Worm (Caenorhabditis elegans) whole organism, early embryonic: ENCODE results near the gene F49C5.3.

ENCODE experiments used
- B0310.2 ChIP-seq: sonication (generic microtip); optimal IDR thresholded peaks from 2 replicates; lab custom pipeline; 2016; ENCODE audit warnings: mild to moderate bottlenecking, missing genetic modification characterization, missing compliant biosample characterization
- F13C5.2 ChIP-seq: sonication (generic microtip); optimal IDR thresholded peaks from 2 replicates; lab custom pipeline; 2017; ENCODE audit warnings: mild to moderate bottlenecking, missing genetic modification characterization, inconsistent platforms, missing compliant biosample characterization
- aly-1 ChIP-seq: sonication (generic microtip); optimal IDR thresholded peaks from 2 replicates; lab custom pipeline; 2016; ENCODE audit warnings: missing genetic modification characterization, missing compliant biosample characterization
- ama-1 ChIP-seq: fragments of 150-350 bp; optimal IDR thresholded peaks from 2 replicates; lab custom pipeline; 2014
- ceh-13 ChIP-seq: fragments of 200-800 bp; sonication (Bioruptor generic); optimal IDR thresholded peaks from 2 replicates; lab custom pipeline; 2018; ENCODE audit warnings: mild to moderate bottlenecking, missing genetic modification characterization, missing compliant biosample characterization
- ceh-36 ChIP-seq: sonication (generic microtip); optimal IDR thresholded peaks from 2 replicates; lab custom pipeline; 2016; ENCODE audit warnings: missing genetic modification characterization, inconsistent platforms, missing compliant biosample characterization
- ets-7 ChIP-seq: sonication (generic microtip); optimal IDR thresholded peaks from 2 replicates; lab custom pipeline; 2016; ENCODE audit warnings: missing genotype, missing genetic modification characterization, missing compliant biosample characterization
- flt-1 ChIP-seq: fragments of 200-800 bp; sonication (Bioruptor generic); IDR thresholded peaks from 2 replicates; pipeline ENCODE4 v1.3.6; 2022; ENCODE audit warnings: missing genetic modification characterization, missing compliant biosample characterization
- hmbx-1 ChIP-seq: sonication (generic microtip); optimal IDR thresholded peaks from 2 replicates; lab custom pipeline; 2016; ENCODE audit warnings: mild to moderate bottlenecking, missing genetic modification characterization, missing compliant biosample characterization
- hmg-4 ChIP-seq: fragments of 200-800 bp; sonication (Bioruptor generic); optimal IDR thresholded peaks from 2 replicates; lab custom pipeline; 2018; ENCODE audit warnings: mild to moderate bottlenecking, missing genetic modification characterization, missing compliant biosample characterization
- hnd-1 ChIP-seq: sonication (generic microtip); optimal IDR thresholded peaks from 2 replicates; lab custom pipeline; 2016; ENCODE audit warnings: missing genetic modification characterization, missing compliant biosample characterization
- pes-1 ChIP-seq: fragments of 200-800 bp; sonication (Bioruptor generic); IDR thresholded peaks from 2 replicates; pipeline ENCODE4 v1.3.6; 2022; ENCODE audit warnings: missing genetic modification reagents, missing genetic modification characterization, missing compliant biosample characterization
- scrt-1 ChIP-seq: fragments of 200-800 bp; sonication (Bioruptor generic); IDR thresholded peaks from 2 replicates; pipeline ENCODE4 v1.3.6; 2022; ENCODE audit warnings: missing genetic modification characterization, missing compliant biosample characterization
- sea-1 ChIP-seq: fragments of 200-800 bp; sonication (Bioruptor generic); conservative IDR thresholded peaks from 2 replicates; pipeline ENCODE4 v1.3.6; 2022; ENCODE audit warnings: missing genetic modification characterization, missing compliant biosample characterization
- tbx-11 ChIP-seq: fragments of 200-800 bp; sonication (Bioruptor generic); IDR thresholded peaks from 2 replicates; pipeline ENCODE4 v1.3.6; 2022; ENCODE audit warnings: missing genetic modification characterization, missing compliant biosample characterization
- tbx-37 ChIP-seq: fragments of 200-800 bp; sonication (Bioruptor generic); conservative IDR thresholded peaks from 2 replicates; pipeline ENCODE4 v1.3.6; 2022; ENCODE audit warnings: missing genetic modification reagents, missing genetic modification characterization, missing compliant biosample characterization
- tra-4 ChIP-seq: sonication (generic microtip); optimal IDR thresholded peaks from 2 replicates; lab custom pipeline; 2017; ENCODE audit warnings: missing genetic modification characterization, missing compliant biosample characterization

The F49C5.3 gene

ce11 chrII:12502784-12503183, 33.5 kb upstream of the F49C5.3 start, which contains the start of gene ador-1:
Gene ador-1 (minus strand): TSS chrII:12502884.
- TF ChIP-seq hnd-1 (tag; lab: Kevin White, UChicago), result no peak
- no peak for TF ChIP-seq ceh-36 (tag; lab: Kevin White, UChicago)
- TF ChIP-seq ets-7 (tag; lab: Kevin White, UChicago), result no peak
- no peak for TF ChIP-seq hmbx-1
- no peak for TF ChIP-seq flt-1 (GFP tag; lab: Robert Waterston, UW)
- no peak for TF ChIP-seq B0310.2 (tag; lab: Kevin White, UChicago)
- TF ChIP-seq hmg-4 (GFP tag; lab: Kevin White, UChicago), result no peak
- TF ChIP-seq tbx-37, result no peak
- no peak for TF ChIP-seq pes-1 (GFP tag; lab: Robert Waterston, UW)
- no peak for TF ChIP-seq F13C5.2 (tag; lab: Kevin White, UChicago)
- no peak for TF ChIP-seq ama-1 (lab: Kevin White, UChicago)
- TF ChIP-seq scrt-1 (GFP tag; lab: Robert Waterston, UW), result no peak
- no peak for TF ChIP-seq sea-1
- TF ChIP-seq aly-1, result no peak

ce11 chrII:12506511-12506910, 29.8 kb upstream of the F49C5.3 start:
- TF ChIP-seq hnd-1 (tag; lab: Kevin White, UChicago) (no peak), hmbx-1 (no peak), ets-7 (tag; lab: Kevin White, UChicago) (no peak), sea-1 (no peak), tbx-37 (no peak), aly-1 (no peak)

DNA sequence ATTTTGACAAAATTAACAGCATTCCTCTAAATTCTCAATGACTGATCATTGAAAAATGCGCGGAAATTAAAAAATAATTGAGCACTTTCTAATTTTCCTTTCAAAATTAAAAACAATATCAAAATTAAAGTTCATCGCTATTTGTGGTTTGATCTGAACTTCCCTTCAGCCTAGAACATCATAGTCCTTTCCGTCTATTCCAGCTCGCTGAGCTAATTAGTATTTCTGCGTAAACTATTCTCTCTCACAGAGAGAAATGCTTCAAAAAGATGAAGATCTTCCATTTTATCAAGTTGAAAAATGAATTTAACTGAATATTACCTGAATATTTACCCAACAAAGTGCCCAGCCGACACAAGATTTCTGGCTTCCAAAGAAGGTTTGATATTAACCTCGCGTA, 29.3 kb upstream of the F49C5.3 start, which contains the start of gene srh-68:
srh-68 (plus strand) TSS at position 301 of the 400 bp plus-strand sequence.
- no peak for TF ChIP-seq tbx-11 (GFP tag; lab: Robert Waterston, UW)
- no peak for TF ChIP-seq pes-1 (GFP tag; lab: Robert Waterston, UW)

DNA sequence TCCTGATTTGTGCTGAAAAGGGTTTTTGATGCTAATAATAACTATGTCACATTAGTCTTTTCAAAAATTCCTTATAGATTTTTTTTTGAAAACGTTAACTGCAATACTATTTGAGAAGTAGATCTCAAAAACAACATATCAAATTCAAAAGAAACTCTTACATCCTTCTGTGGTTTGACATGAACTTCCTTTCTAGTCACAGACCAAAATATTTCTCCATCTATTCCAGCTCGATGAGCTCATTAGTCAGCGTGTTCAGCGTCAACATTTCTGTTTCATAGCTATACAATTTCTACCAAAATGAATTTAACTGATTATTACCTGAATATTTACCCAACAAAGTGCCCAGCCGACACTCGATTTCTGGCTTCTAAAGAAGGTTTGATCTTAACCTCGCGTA, 27.7 kb upstream of the F49C5.3 start, which contains the start of gene srh-67:
srh-67 (plus strand) TSS at position 301 of the 400 bp plus-strand sequence.
- TF ChIP-seq F13C5.2 (tag; lab: Kevin White, UChicago) (no peak), hmg-4 (GFP tag; lab: Kevin White, UChicago) (no peak), tbx-11 (GFP tag; lab: Robert Waterston, UW) (no peak), sea-1 (no peak), hnd-1 (tag; lab: Kevin White, UChicago) (no peak), ets-7 (tag; lab: Kevin White, UChicago) (no peak), pes-1 (GFP tag; lab: Robert Waterston, UW) (no peak), ama-1 (lab: Kevin White, UChicago) (no peak), tbx-37 (no peak), ceh-36 (tag; lab: Kevin White, UChicago) (no peak), flt-1 (GFP tag; lab: Robert Waterston, UW) (no peak), hmbx-1 (no peak), B0310.2 (tag; lab: Kevin White, UChicago) (no peak), ceh-13 (GFP tag; lab: Kevin White, UChicago) (no peak), tra-4 (tag; lab: Kevin White, UChicago) (no peak), scrt-1 (GFP tag; lab: Robert Waterston, UW) (no peak), aly-1 (no peak)

ce11 chrII:12511866-12512265, 24.4 kb upstream of the F49C5.3 start, which contains the start of gene srh-73:
Gene srh-73 (plus strand): TSS chrII:12512166.
- no peak for TF ChIP-seq tbx-37
- TF ChIP-seq tra-4 (tag; lab: Kevin White, UChicago), result no peak
- TF ChIP-seq aly-1, result no peak
- no peak for TF ChIP-seq B0310.2 (tag; lab: Kevin White, UChicago)
- no peak for TF ChIP-seq scrt-1 (GFP tag; lab: Robert Waterston, UW)
- no peak for TF ChIP-seq hnd-1 (tag; lab: Kevin White, UChicago)
- TF ChIP-seq ama-1 (lab: Kevin White, UChicago), result no peak
- no peak for TF ChIP-seq ceh-13 (GFP tag; lab: Kevin White, UChicago)
- TF ChIP-seq F13C5.2 (tag; lab: Kevin White, UChicago), result no peak
- TF ChIP-seq hmg-4 (GFP tag; lab: Kevin White, UChicago), result no peak
- no peak for TF ChIP-seq sea-1
- TF ChIP-seq ets-7 (tag; lab: Kevin White, UChicago), result no peak
- no peak for TF ChIP-seq hmbx-1
- no peak for TF ChIP-seq ceh-36 (tag; lab: Kevin White, UChicago)
- TF ChIP-seq flt-1 (GFP tag; lab: Robert Waterston, UW), result no peak
- no peak for TF ChIP-seq tbx-11 (GFP tag; lab: Robert Waterston, UW)
- TF ChIP-seq pes-1 (GFP tag; lab: Robert Waterston, UW), result no peak

ce11 chrII:12514620-12515019, 21.7 kb upstream of the F49C5.3 start, which contains the start of gene srh-69:
Gene srh-69 (minus strand): TSS chrII:12514720.
- no peak for TF ChIP-seq ama-1 (lab: Kevin White, UChicago)
- no peak for TF ChIP-seq hnd-1 (tag; lab: Kevin White, UChicago)
- TF ChIP-seq flt-1 (GFP tag; lab: Robert Waterston, UW), result no peak
- no peak for TF ChIP-seq hmbx-1
- TF ChIP-seq F13C5.2 (tag; lab: Kevin White, UChicago), result no peak
- no peak for TF ChIP-seq ceh-13 (GFP tag; lab: Kevin White, UChicago)
- no peak for TF ChIP-seq tra-4 (tag; lab: Kevin White, UChicago)
- TF ChIP-seq ceh-36 (tag; lab: Kevin White, UChicago), result no peak
- TF ChIP-seq aly-1, result no peak
- no peak for TF ChIP-seq ets-7 (tag; lab: Kevin White, UChicago)
- no peak for TF ChIP-seq tbx-11 (GFP tag; lab: Robert Waterston, UW)
- no peak for TF ChIP-seq scrt-1 (GFP tag; lab: Robert Waterston, UW)
- no peak for TF ChIP-seq sea-1
- TF ChIP-seq pes-1 (GFP tag; lab: Robert Waterston, UW), result no peak
- TF ChIP-seq B0310.2 (tag; lab: Kevin White, UChicago), result no peak

- TF ChIP-seq hmg-4 (GFP tag; lab: Kevin White, UChicago) (no peak), tbx-37 (no peak), tra-4 (tag; lab: Kevin White, UChicago) (no peak), flt-1 (GFP tag; lab: Robert Waterston, UW) (no peak), sea-1 (no peak), B0310.2 (tag; lab: Kevin White, UChicago) (no peak), F13C5.2 (tag; lab: Kevin White, UChicago) (no peak), aly-1 (no peak), pes-1 (GFP tag; lab: Robert Waterston, UW) (no peak), tbx-11 (GFP tag; lab: Robert Waterston, UW) (no peak), hmbx-1 (no peak), hnd-1 (tag; lab: Kevin White, UChicago) (no peak), ets-7 (tag; lab: Kevin White, UChicago) (no peak), ceh-13 (GFP tag; lab: Kevin White, UChicago) (no peak), scrt-1 (GFP tag; lab: Robert Waterston, UW) (no peak), ama-1 (lab: Kevin White, UChicago) (no peak)
Measured at ce11 chrII:12516313-12516712, 20.0 kb upstream of the F49C5.3 start, which contains the start of gene srh-61. Gene srh-61 (minus strand): TSS chrII:12516413.
